Worm (Caenorhabditis elegans) whole organism, mixed stage, embryonic: Measurements from ENCODE around the gene gpx-4.

Source experiments
- blmp-1 ChIP-seq: fragments of 150-350 bp; optimal IDR thresholded peaks from 2 replicates; lab custom pipeline; 2014; ENCODE audit warnings: missing biosample characterization, missing genetic modification characterization
- ceh-39 ChIP-seq: fragments of 150-350 bp; optimal IDR thresholded peaks from 2 replicates; lab custom pipeline; 2014; ENCODE audit warnings: missing biosample characterization, missing genetic modification characterization
- mep-1 ChIP-seq: fragments of 150-350 bp; optimal IDR thresholded peaks from 2 replicates; lab custom pipeline; 2017; ENCODE audit warnings: missing biosample characterization, missing genetic modification reagents, missing genetic modification characterization, inconsistent platforms
- nhr-12 ChIP-seq: fragments of 150-350 bp; optimal IDR thresholded peaks from 2 replicates; lab custom pipeline; 2014; ENCODE audit warnings: missing biosample characterization, missing genetic modification characterization
- nhr-28 ChIP-seq: fragments of 150-350 bp; optimal IDR thresholded peaks from 2 replicates; lab custom pipeline; 2014; ENCODE audit warnings: missing biosample characterization, missing genetic modification characterization
- unc-62 ChIP-seq: fragments of 150-350 bp; optimal IDR thresholded peaks from 2 replicates; lab custom pipeline; 2014; ENCODE audit warnings: missing biosample characterization, missing genetic modification reagents, missing genetic modification characterization
- ztf-11 ChIP-seq: fragments of 150-350 bp; optimal IDR thresholded peaks from 2 replicates; lab custom pipeline; 2014; ENCODE audit warnings: missing biosample characterization, missing genetic modification characterization

DNA sequence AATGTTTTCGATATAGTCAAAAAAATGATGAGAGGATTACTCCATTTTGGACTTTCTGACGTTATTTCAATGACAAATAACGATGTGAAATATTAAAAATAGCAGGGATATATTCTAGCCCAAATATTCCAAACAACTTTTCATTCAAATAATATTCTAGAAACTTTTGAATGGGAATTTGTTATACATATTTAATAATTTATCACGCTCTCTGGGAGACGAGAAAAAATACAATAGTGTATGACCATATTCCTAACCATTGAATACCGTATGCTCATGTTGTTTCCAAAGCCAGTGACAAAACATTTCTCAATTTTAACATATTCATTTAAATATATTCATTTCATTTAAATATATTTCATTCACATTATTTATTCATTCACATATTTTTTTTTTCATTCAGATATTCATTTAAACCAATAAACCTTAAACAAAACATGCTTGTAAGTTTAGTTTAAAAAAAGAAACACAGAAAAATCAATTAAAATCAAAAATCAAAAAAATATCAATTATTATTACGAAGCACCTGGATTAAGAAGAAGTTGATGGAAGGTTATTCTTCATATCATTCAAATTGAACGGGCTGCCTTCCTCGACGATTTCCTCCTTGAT lies 34.9 kb upstream of the gpx-4 start:
- TF ChIP-seq unc-62 (no peak), ceh-39 (no peak), nhr-28 (no peak), nhr-12 (no peak), mep-1 (tag; lab: Kevin White, UChicago) (no peak), blmp-1 (tag; lab: Kevin White, UChicago) (no peak), ztf-11 (tag; lab: Kevin White, UChicago) (no peak)
